Fruit fly (Drosophila melanogaster) S2 (cell line): ENCODE measurements around the gene CG16704.

Experiments
- CG8478 ChIP-seq: fragments of >200 bp; optimal IDR thresholded peaks from 2 replicates; lab custom pipeline; 2018
- CTCF ChIP-seq, 2 experiments: fragments of >200 bp; optimal IDR thresholded peaks; 2 replicates each; lab custom pipeline; 2018

Gene CG16704

dm6 chr2L:3646041-3646440, 46.3 kb downstream of the CG16704 start:
- TF ChIP-seq CTCF (optimal IDR thresholded peaks at IDR 0.05; lab: Kevin White, UChicago) = no peak
- no peak for TF ChIP-seq CG8478 (lab: Kevin White, UChicago)

dm6 chr2L:3645339-3645738, 47.0 kb downstream of the CG16704 start:
- TF ChIP-seq CTCF (optimal IDR thresholded peaks at IDR 0.05; lab: Kevin White, UChicago) = no peak
- no peak for TF ChIP-seq CG8478 (lab: Kevin White, UChicago)

- TF ChIP-seq CTCF (optimal IDR thresholded peaks at IDR 0.05; lab: Kevin White, UChicago) (no peak), CG8478 (lab: Kevin White, UChicago) (no peak)
These were observed 50.1 kb downstream of the CG16704 start for dm6 chr2L:3642148-3642920.
